Fruit fly (Drosophila melanogaster): ENCODE results near the gene Tg.
"Not testable (repeated sequence)": the region's sequence is repeated elsewhere in the genome, so short reads cannot be mapped to it uniquely, and the experiment has no call there.

Tg gene

DNA sequence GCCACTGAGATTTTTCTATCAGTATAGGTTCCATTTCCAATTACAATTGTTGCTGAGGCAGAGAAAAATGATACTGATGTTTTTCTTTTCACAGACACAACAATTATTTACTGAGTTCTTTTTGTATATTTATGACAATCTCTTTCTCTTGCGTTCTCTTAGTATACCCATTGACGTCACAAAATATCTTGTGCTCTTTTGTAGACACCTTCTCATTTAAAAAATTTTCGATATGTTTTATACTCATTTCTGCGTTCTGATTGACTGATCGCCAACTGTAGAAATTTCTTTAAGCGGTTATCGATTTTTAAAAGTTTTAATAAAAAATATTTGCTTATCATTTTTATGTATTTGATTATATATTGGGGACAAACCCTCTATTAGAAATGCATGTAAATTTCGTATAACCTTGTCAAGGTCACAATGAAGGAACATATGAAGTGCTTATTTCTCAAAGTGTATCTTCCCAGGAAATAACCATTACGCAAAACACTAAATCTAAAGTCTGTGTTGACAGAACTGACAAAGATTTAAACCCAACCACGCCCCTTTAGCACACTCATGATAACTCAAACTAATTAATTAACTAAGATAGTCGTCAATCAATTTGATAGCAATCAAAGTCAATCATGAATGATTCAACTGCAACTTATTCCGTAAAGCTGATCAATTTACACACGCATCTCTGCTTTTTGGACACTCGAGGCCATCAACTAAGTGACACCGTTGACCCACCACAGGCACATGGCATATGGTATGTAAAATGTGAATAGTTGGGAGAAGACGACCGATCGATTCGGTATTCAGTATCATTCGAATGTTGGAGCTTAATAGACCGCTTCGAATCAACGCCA is at the start of gene Tg, which contains the start of gene Glyat:
Tg (plus strand) TSS at position 804 of the 854 bp plus-strand sequence.
Glyat (minus strand) TSS at position 51 of the 854 bp plus-strand sequence.
- TF ChIP-seq CG8478 (optimal IDR thresholded peaks at IDR 0.05): no peak
- TF ChIP-seq CTCF (optimal IDR thresholded peaks at IDR 0.05): no peak

dm6 chr2L:7962237-7962636 is 49.0 kb upstream of the Tg start:
- no peak for TF ChIP-seq CG8478 (optimal IDR thresholded peaks at IDR 0.05)
- no peak for TF ChIP-seq CTCF (optimal IDR thresholded peaks at IDR 0.05)

DNA sequence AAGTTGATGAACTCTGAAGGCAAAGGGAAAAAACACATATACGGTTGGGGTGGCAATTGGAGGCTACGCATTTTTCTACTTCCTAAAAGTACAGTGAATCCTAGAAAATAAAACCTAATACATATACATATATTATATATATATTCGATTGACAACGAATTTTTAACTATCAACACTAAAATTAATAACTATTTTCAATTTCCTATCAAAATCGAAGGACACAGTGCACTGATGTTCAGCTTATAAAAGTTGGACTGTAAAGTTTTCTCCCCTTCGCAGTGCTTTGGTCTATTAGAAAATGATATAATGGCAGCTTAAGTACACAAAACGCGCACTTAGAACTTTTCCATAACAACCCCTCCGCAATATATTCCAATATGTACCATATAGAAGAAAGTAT is 48.3 kb upstream of the Tg start:
- TF ChIP-seq CG8478 (optimal IDR thresholded peaks at IDR 0.05): no peak
- no peak for TF ChIP-seq CTCF (optimal IDR thresholded peaks at IDR 0.05)

dm6 chr2L:7964611-7965010 is 46.6 kb upstream of the Tg start:
- TF ChIP-seq CTCF (optimal IDR thresholded peaks at IDR 0.05) (no peak), CG8478 (optimal IDR thresholded peaks at IDR 0.05) (no peak)

dm6 chr2L:7965808-7966460 is 45.3 kb upstream of the Tg start:
- TF ChIP-seq CG8478 (optimal IDR thresholded peaks at IDR 0.05) (no peak), CTCF (optimal IDR thresholded peaks at IDR 0.05) (no peak)

dm6 chr2L:7966461-7966846 is 44.8 kb upstream of the Tg start:
- no peak for TF ChIP-seq CG8478 (optimal IDR thresholded peaks at IDR 0.05)
- no peak for TF ChIP-seq CTCF (optimal IDR thresholded peaks at IDR 0.05)

DNA sequence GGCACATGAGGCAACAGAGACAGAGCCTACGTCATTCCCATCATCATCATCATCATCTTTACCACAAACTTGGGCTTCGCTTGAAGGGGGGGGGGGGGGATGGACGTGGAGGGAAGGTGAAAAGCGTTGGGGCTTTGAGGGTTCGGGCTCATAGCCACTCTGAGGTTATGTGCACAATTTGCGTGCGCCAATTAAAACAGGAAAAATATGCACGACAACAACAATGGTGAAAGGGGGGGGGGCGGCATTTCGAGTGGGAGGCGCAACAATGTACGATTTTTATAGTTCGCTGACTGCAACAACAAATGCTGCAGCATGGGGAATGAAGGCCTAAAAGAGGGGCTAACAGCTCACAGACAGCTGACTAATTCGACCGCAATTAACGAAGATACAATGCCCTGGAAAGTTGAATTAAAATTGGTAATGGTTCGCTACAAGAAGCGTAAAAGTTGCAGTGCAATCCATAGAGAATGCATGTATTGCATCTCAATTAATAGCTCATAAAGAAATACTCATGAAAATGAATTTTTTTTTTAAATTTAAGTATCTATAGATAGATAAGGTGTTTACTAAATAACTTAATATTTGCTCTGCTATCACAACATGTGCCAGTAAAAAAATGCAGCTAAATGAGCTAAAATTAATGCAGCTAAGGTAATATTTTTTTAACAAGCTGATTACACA is 44.2 kb upstream of the Tg start:
- TF ChIP-seq CTCF (optimal IDR thresholded peaks at IDR 0.05): no peak
- TF ChIP-seq CG8478 (optimal IDR thresholded peaks at IDR 0.05): no peak

- no peak for TF ChIP-seq CG8478 (optimal IDR thresholded peaks at IDR 0.05)
Measured at dm6 chr2L:7967645-7968044, 43.6 kb upstream of the Tg start.

- TF ChIP-seq CG8478 (optimal IDR thresholded peaks at IDR 0.05) (no peak), CTCF (optimal IDR thresholded peaks at IDR 0.05) (no peak)
Measured at dm6 chr2L:7968054-7968453, 43.2 kb upstream of the Tg start.

DNA sequence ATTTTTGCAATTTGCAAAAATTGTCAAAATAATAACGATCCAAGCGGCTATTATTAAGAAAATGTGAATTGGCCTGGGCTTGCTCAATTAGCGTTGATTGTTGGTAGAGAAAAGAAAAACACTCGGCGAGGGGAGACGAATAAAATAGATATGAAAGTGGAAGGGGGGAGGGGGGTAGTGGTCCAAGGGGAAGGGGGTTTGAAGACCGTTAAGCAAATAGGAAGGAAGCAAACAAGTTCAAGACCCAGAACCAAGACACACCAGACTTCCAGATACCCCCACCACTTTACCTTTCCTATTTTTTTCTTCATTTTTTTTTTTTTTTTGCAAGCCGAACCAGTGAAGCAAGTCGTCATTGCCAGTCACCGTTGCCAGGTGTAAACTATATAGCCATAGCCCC is 41.9 kb upstream of the Tg start:
- TF ChIP-seq CG8478 (optimal IDR thresholded peaks at IDR 0.05) (no peak), CTCF (optimal IDR thresholded peaks at IDR 0.05) (no peak)

- no peak for TF ChIP-seq CG8478 (optimal IDR thresholded peaks at IDR 0.05)
- TF ChIP-seq CTCF (optimal IDR thresholded peaks at IDR 0.05): no peak
Measured at dm6 chr2L:7970001-7970400, 41.2 kb upstream of the Tg start.

DNA sequence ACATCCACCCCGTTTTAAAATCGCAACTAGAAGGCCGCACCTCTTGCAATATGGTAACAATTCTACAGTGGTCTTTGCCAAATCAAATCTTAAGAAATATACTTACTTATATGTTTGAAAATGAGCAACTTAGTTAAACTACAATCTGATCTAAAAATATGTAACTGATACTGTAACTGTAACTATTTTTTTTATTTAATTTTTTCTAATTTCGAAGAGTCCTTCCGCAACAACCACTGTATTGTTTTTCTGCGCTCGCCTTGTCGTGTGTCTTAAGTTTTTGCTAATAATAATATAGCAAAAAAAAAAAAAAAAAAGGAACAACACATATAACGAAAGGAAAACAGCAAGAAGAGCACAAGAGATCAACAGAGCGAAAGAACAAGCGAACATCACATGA is 39.8 kb upstream of the Tg start:
- TF ChIP-seq CTCF (optimal IDR thresholded peaks at IDR 0.05): no peak
- no peak for TF ChIP-seq CG8478 (optimal IDR thresholded peaks at IDR 0.05)

DNA sequence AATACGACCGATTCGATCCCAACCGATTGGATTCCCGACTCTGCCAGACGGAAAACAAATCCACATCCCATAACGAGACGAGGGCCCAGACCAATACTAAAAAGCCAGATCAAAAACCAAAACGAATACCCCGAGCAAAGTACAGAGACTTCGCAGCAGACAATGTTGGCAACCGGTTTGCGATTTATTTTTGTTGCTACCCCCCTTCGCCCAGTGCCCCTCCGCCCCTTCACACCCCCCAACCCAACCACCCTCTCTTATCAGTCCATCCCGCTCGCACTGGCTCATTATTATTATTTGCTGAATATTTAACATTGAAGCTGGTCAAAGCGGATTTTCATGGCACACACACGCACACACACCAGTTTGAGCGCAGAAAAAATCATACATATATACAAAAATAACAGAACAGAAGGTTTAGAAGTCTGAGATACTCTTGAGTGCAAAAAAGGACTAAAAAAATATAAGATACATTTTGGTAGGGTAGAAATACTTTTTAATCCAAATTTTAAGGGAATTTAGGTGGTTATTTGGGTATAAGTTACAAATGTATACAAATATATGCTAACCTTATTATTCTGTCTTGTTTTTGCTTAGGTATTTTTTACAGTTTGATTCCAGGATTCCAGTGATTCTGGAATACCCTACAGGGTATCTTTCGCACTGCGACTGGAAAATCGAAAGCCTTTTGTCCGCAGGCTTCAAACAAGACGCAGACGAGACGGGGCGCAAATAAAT is 37.6 kb upstream of the Tg start:
- TF ChIP-seq CTCF (optimal IDR thresholded peaks at IDR 0.05) (no peak), CG8478 (optimal IDR thresholded peaks at IDR 0.05) (no peak)

DNA sequence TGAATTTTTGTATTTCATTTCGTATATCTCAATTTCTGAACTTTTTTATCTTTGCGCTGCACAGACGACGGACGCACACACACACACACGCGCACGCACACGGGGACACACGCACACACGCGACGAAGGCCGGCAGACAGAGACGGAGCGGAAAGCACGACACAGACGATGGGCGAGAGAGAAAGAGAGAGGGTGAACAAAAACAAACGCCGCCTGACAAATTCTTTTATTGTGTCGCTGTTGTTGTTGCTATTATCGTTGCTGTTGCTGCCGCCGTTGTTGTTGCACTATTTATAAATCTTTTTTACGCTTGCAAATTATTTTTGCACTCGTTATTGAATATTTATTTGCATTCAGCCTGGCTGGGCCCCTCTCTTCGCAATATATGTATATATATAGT is 34.5 kb upstream of the Tg start:
- no peak for TF ChIP-seq CG8478 (optimal IDR thresholded peaks at IDR 0.05)

DNA sequence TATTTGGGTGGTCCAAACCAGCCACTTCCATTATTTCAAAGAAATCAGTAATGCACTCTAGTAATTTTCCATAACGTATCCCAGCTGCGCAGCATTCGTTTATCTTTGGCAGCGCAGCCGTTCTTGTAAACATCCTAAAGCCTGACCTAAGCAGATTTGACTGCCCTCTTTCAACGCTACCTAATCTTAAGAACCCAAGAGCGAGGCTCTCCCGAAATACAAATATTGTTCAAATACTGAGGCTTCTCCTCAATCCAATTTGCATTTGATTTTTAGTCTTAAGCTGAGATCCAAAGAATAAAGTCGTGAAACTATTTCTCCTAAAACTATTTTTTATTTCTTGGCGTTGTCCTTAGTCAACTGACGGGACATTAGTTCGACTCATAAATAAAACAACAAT is 27.6 kb upstream of the Tg start, which contains the start of gene CG7231:
CG7231 (plus strand) TSS at position 301 of the 400 bp plus-strand sequence.
- TF ChIP-seq CTCF, CG8478 (optimal IDR thresholded peaks at IDR 0.05): not testable (repeated sequence)

Measured in S2 (cell line).